Worm (Caenorhabditis elegans) whole organism, L1 larva: ENCODE data around the gene C01G12.7.

ENCODE experiments used
- C34B4.2 ChIP-seq: sonication (generic microtip); optimal IDR thresholded peaks from 2 replicates; lab custom pipeline; 2017; ENCODE audit warnings: mild to moderate bottlenecking, missing genetic modification characterization, missing compliant biosample characterization
- aly-2 ChIP-seq: fragments of 150-350 bp; optimal IDR thresholded peaks from 2 replicates; lab custom pipeline; 2014; ENCODE audit warnings: missing biosample characterization, missing genetic modification characterization
- blmp-1 ChIP-seq: fragments of 150-350 bp; optimal IDR thresholded peaks from 2 replicates; lab custom pipeline; 2014; ENCODE audit warnings: missing biosample characterization, missing genetic modification characterization
- ceh-82 ChIP-seq, 3 experiments: fragments of 150-350 bp in 1 of 3; sonication (generic microtip) in 2 of 3; optimal IDR thresholded peaks; 2 replicates each; lab custom pipeline; 2014 to 2017; ENCODE audit warnings: missing biosample characterization in 3 of 3, missing genetic modification characterization in 3 of 3
- ceh-88 ChIP-seq: fragments of 200-800 bp; sonication (Bioruptor generic); IDR thresholded peaks from 2 replicates; pipeline ENCODE4 v1.3.6; 2022; ENCODE audit warnings: missing genetic modification characterization, missing compliant biosample characterization
- dsc-1 ChIP-seq: sonication (generic microtip); optimal IDR thresholded peaks from 2 replicates; lab custom pipeline; 2016; ENCODE audit warnings: mild to moderate bottlenecking, missing genetic modification characterization, missing compliant biosample characterization
- efl-1 ChIP-seq, 4 experiments: fragments of 150-350 bp; optimal IDR thresholded peaks in 3 of 4; peaks in 1 of 4; 1 replicate in 1 of 4; 2 replicates in 3 of 4; lab custom pipeline; 2014; ENCODE audit warnings: missing biosample characterization in 2 of 4, missing genetic modification characterization in 2 of 4, missing genetic modification reagents in 2 of 4
- elt-2 ChIP-seq: sonication (generic microtip); optimal IDR thresholded peaks from 2 replicates; lab custom pipeline; 2016; ENCODE audit warnings: missing genetic modification characterization, mild to moderate bottlenecking, inconsistent platforms, missing compliant biosample characterization, missing genetic modification reagents
- ets-5 ChIP-seq: fragments of 200-800 bp; sonication (Bioruptor generic); IDR thresholded peaks from 2 replicates; pipeline ENCODE4 v1.3.6; 2022; ENCODE audit warnings: missing genetic modification characterization, missing compliant biosample characterization
- fkh-8 ChIP-seq: sonication (generic microtip); optimal IDR thresholded peaks from 2 replicates; lab custom pipeline; 2016; ENCODE audit warnings: mild to moderate bottlenecking, missing genetic modification characterization, missing compliant biosample characterization
- fos-1 ChIP-seq: fragments of 150-350 bp; optimal IDR thresholded peaks from 2 replicates; lab custom pipeline; 2014; ENCODE audit warnings: missing biosample characterization, missing genetic modification characterization
- grh-1 ChIP-seq: fragments of 200-800 bp; sonication (Bioruptor generic); IDR thresholded peaks from 2 replicates; pipeline ENCODE4 v1.3.6; 2022; ENCODE audit warnings: missing genetic modification reagents, missing genetic modification characterization, missing compliant biosample characterization
- hlh-4 ChIP-seq: sonication (generic microtip); optimal IDR thresholded peaks from 2 replicates; lab custom pipeline; 2016; ENCODE audit warnings: mild to moderate bottlenecking, missing genetic modification characterization, missing compliant biosample characterization
- lin-14 ChIP-seq: fragments of 200-800 bp; sonication (Bioruptor generic); optimal IDR thresholded peaks from 2 replicates; lab custom pipeline; 2018; ENCODE audit warnings: mild to moderate bottlenecking, missing genetic modification characterization, moderate library complexity, missing compliant biosample characterization
- lin-35 ChIP-seq, 2 experiments: fragments of 150-350 bp; optimal IDR thresholded peaks; 2 replicates each; lab custom pipeline; 2014; ENCODE audit warnings: missing biosample characterization in 2 of 2, missing genetic modification characterization in 2 of 2, missing genetic modification reagents in 2 of 2
- nhr-19 ChIP-seq: fragments of 200-800 bp; sonication (Bioruptor generic); conservative IDR thresholded peaks from 2 replicates; pipeline ENCODE4 v1.3.6; 2022; ENCODE audit warnings: missing genetic modification characterization, missing compliant biosample characterization
- nhr-20 ChIP-seq: sonication (generic microtip); optimal IDR thresholded peaks from 2 replicates; lab custom pipeline; 2016; ENCODE audit warnings: mild to moderate bottlenecking, missing genetic modification characterization, missing compliant biosample characterization
- nhr-237 ChIP-seq: fragments of 150-350 bp; optimal IDR thresholded peaks from 2 replicates; lab custom pipeline; 2014; ENCODE audit warnings: missing biosample characterization, missing genetic modification characterization
- nhr-28 ChIP-seq: fragments of 150-350 bp; optimal IDR thresholded peaks from 2 replicates; lab custom pipeline; 2014; ENCODE audit warnings: missing biosample characterization, missing genetic modification characterization
- nhr-47 ChIP-seq: sonication (generic microtip); optimal IDR thresholded peaks from 2 replicates; lab custom pipeline; 2016; ENCODE audit warnings: mild to moderate bottlenecking, missing genetic modification characterization, moderate library complexity, missing compliant biosample characterization
- nhr-71 ChIP-seq: sonication (generic microtip); optimal IDR thresholded peaks from 2 replicates; lab custom pipeline; 2016; ENCODE audit warnings: mild to moderate bottlenecking, missing genetic modification characterization, moderate library complexity, missing compliant biosample characterization
- nhr-90 ChIP-seq: sonication (generic microtip); optimal IDR thresholded peaks from 2 replicates; lab custom pipeline; 2016; ENCODE audit warnings: mild to moderate bottlenecking, missing genetic modification characterization, missing compliant biosample characterization; ENCODE audit not compliant: poor library complexity
- pag-3 ChIP-seq: sonication (generic microtip); optimal IDR thresholded peaks from 2 replicates; lab custom pipeline; 2017; ENCODE audit warnings: missing genetic modification characterization, mild to moderate bottlenecking, missing compliant biosample characterization, antibody characterized with exemption, borderline replicate concordance; ENCODE audit not compliant: insufficient read depth
- pqm-1 ChIP-seq: sonication (generic microtip); optimal IDR thresholded peaks from 3 replicates; lab custom pipeline; 2017; ENCODE audit warnings: missing biosample characterization, missing genetic modification characterization
- snpc-4 ChIP-seq: fragments of 150-350 bp; optimal IDR thresholded peaks from 2 replicates; lab custom pipeline; 2014; ENCODE audit warnings: missing biosample characterization, missing genetic modification characterization
- sox-4 ChIP-seq: sonication (generic microtip); optimal IDR thresholded peaks from 2 replicates; lab custom pipeline; 2016; ENCODE audit warnings: missing genetic modification characterization, missing compliant biosample characterization
- sup-37 ChIP-seq: fragments of 200-800 bp; sonication (Bioruptor generic); optimal IDR thresholded peaks from 2 replicates; lab custom pipeline; 2018; ENCODE audit warnings: mild to moderate bottlenecking, missing genetic modification characterization, missing compliant biosample characterization
- swsn-7 ChIP-seq: sonication (generic microtip); optimal IDR thresholded peaks from 2 replicates; lab custom pipeline; 2016; ENCODE audit warnings: missing genetic modification characterization, missing compliant biosample characterization
- tbx-2 ChIP-seq: sonication (generic microtip); optimal IDR thresholded peaks from 2 replicates; lab custom pipeline; 2016; ENCODE audit warnings: missing genetic modification characterization, missing compliant biosample characterization
- tlp-1 ChIP-seq: fragments of 150-350 bp; optimal IDR thresholded peaks from 2 replicates; lab custom pipeline; 2014; ENCODE audit warnings: missing biosample characterization, missing genetic modification characterization
- unc-30 ChIP-seq: sonication (generic microtip); optimal IDR thresholded peaks from 2 replicates; lab custom pipeline; 2017; ENCODE audit warnings: missing biosample characterization, missing genetic modification characterization
- zip-4 ChIP-seq: fragments of 200-800 bp; sonication (Bioruptor generic); optimal IDR thresholded peaks from 2 replicates; lab custom pipeline; 2018; ENCODE audit warnings: mild to moderate bottlenecking, missing genetic modification characterization, moderate library complexity, missing compliant biosample characterization
- ztf-11 ChIP-seq, 2 experiments: sonication (generic microtip); optimal IDR thresholded peaks; 2 replicates each; lab custom pipeline; 2016 to 2017; ENCODE audit warnings: missing genetic modification characterization in 2 of 2, missing biosample characterization in 1 of 2, missing compliant biosample characterization in 1 of 2
- ztf-4 ChIP-seq: fragments of 150-350 bp; optimal IDR thresholded peaks from 2 replicates; lab custom pipeline; 2014; ENCODE audit warnings: missing biosample characterization, missing genetic modification characterization

The C01G12.7 gene

ce11 chrII:14591699-14592098, at the start of gene C01G12.7:
Gene C01G12.7, minus strand, starts transcription at chrII:14591893.
- TF ChIP-seq efl-1 (optimal IDR thresholded peaks at IDR 0.05; lab: Kevin White, UChicago) (no peak), efl-1 (GFP tag; optimal IDR thresholded peaks at IDR 0.05 in 1 of 2; lab: Kevin White, UChicago) (no peak), swsn-7 (tag; lab: Kevin White, UChicago) (peak; percentile 18), zip-4 (GFP tag; lab: Kevin White, UChicago) (no peak), nhr-20 (tag; lab: Kevin White, UChicago) (peak; percentile 12), pag-3 (no peak), aly-2 (tag; lab: Kevin White, UChicago) (no peak), sup-37 (no peak), tbx-2 (no peak), nhr-47 (tag; lab: Kevin White, UChicago) (peak; percentile 45), sox-4 (tag; lab: Kevin White, UChicago) (peak; percentile 1), nhr-19 (GFP tag; lab: Robert Waterston, UW) (no peak), ztf-11 (tag; optimal IDR thresholded peaks at IDR 0.05; lab: Kevin White, UChicago) (no peak), ztf-4 (tag; lab: Kevin White, UChicago) (no peak), nhr-71 (peak; percentile 61), nhr-237 (tag; lab: Kevin White, UChicago) (no peak), elt-2 (tag; lab: Kevin White, UChicago) (no peak), fkh-8 (peak; percentile 79), fos-1 (no peak), ceh-88 (no peak), C34B4.2 (tag; lab: Kevin White, UChicago) (no peak), nhr-28 (tag; lab: Kevin White, UChicago) (no peak), blmp-1 (tag; lab: Kevin White, UChicago) (no peak)

DNA sequence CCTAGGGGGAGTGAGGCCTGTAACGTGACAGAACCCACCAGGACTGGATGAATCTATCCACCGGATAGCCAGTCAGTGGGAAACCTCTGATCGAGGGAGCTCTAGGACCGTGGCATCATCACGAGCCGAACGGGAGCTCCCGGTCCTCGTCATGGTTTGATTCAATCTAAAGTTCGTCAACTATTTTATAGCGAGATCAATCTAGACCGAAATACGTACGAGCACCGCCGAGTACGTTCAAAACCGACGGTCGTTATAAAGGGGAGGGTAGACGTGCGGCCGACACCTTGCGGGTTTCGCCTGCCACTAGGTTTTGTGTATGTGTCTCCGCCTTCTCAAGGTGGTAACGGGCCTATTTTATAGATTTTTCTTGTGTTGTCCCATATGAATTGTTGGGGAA, 49.7 kb upstream of the C01G12.7 start:
- TF ChIP-seq lin-14 (GFP tag; lab: Kevin White, UChicago) (peak; percentile 10), nhr-19 (GFP tag; lab: Robert Waterston, UW) (peak; percentile 58), nhr-47 (tag; lab: Kevin White, UChicago) (peak; percentile 29), nhr-71 (peak; percentile 23), nhr-90 (tag; lab: Kevin White, UChicago) (peak; percentile 46), snpc-4 (tag; lab: Kevin White, UChicago) (peak; percentile 91)

- TF ChIP-seq pqm-1 (tag; lab: Kevin White, UChicago) (no peak), tlp-1 (tag; lab: Kevin White, UChicago) (no peak), aly-2 (tag; lab: Kevin White, UChicago) (no peak), fos-1 (no peak), grh-1 (GFP tag; lab: Robert Waterston, UW) (no peak), lin-35 (GFP tag; optimal IDR thresholded peaks at IDR 0.05; lab: Kevin White, UChicago) (no peak), ceh-88 (no peak), ceh-82 (tag; optimal IDR thresholded peaks at IDR 0.05; lab: Kevin White, UChicago) (no peak), ets-5 (GFP tag; lab: Robert Waterston, UW) (no peak), unc-30 (no peak), efl-1 (optimal IDR thresholded peaks at IDR 0.05; lab: Kevin White, UChicago) (no peak), efl-1 (GFP tag; optimal IDR thresholded peaks at IDR 0.05 in 1 of 2; lab: Kevin White, UChicago) (no peak), hlh-4 (tag; lab: Kevin White, UChicago) (no peak), nhr-237 (tag; lab: Kevin White, UChicago) (no peak), nhr-90 (tag; lab: Kevin White, UChicago) (no peak), dsc-1 (tag; lab: Kevin White, UChicago) (no peak)
These were observed 45.0 kb upstream of the C01G12.7 start, which contains the start of gene sre-13 for ce11 chrII:14636737-14637136. Gene sre-13, minus strand, starts transcription at chrII:14636837.

DNA sequence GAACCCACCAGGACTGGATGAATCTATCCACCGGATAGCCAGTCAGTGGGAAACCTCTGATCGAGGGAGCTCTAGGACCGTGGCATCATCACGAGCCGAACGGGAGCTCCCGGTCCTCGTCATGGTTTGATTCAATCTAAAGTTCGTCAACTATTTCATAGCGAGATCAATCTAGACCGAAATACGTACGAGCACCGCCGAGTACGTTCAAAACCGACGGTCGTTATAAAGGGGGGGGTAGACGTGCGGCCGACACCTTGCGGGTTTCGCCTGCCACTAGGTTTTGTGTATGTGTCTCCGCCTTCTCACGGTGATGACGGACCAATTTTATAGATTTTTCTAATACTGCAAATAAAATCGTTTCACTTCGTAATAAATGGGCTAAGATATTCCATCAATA, 44.2 kb upstream of the C01G12.7 start:
- TF ChIP-seq grh-1 (GFP tag; lab: Robert Waterston, UW) = peak; percentile 21; the same call in 1 of the 2 replicates
- peak; percentile 23 for TF ChIP-seq dsc-1 (tag; lab: Kevin White, UChicago)
- peak; percentile 3 for TF ChIP-seq nhr-90 (tag; lab: Kevin White, UChicago)
- peak in 1 of 2 experiments; percentile 12 for TF ChIP-seq efl-1 (optimal IDR thresholded peaks at IDR 0.05; lab: Kevin White, UChicago)
- peak in 1 of 2 experiments; percentile 21 for TF ChIP-seq efl-1 (GFP tag; optimal IDR thresholded peaks at IDR 0.05 in 1 of 2; lab: Kevin White, UChicago)
- TF ChIP-seq nhr-71 = peak; percentile 22
- peak; percentile 89 for TF ChIP-seq snpc-4 (tag; lab: Kevin White, UChicago)
- peak; percentile 44 for TF ChIP-seq nhr-47 (tag; lab: Kevin White, UChicago)
- peak; percentile 79 for TF ChIP-seq nhr-19 (GFP tag; lab: Robert Waterston, UW)
- peak; percentile 14 for TF ChIP-seq swsn-7 (tag; lab: Kevin White, UChicago)
- peak; percentile 21 for TF ChIP-seq lin-14 (GFP tag; lab: Kevin White, UChicago)
